Fruit fly (Drosophila melanogaster) whole organism, embryonic: ENCODE data around the gene Mtr3.

Experiments
- Asciz ChIP-seq: fragments of 200-800 bp; sonication (Bioruptor generic); optimal IDR thresholded peaks from 2 replicates; lab custom pipeline; 2017; ENCODE audit warnings: missing biosample characterization, mild to moderate bottlenecking, missing genetic modification characterization, missing genetic modification reagents
- CG10147 ChIP-seq: fragments of 200-800 bp; sonication (Bioruptor generic); optimal IDR thresholded peaks from 2 replicates; lab custom pipeline; 2019; ENCODE audit warnings: missing biosample characterization, mild to moderate bottlenecking, missing genetic modification characterization, moderate library complexity
- CG10321 ChIP-seq: fragments of 200-800 bp; sonication (Bioruptor generic); IDR thresholded peaks from 2 replicates; pipeline ENCODE4 v1.3.6; 2022; ENCODE audit warnings: missing biosample characterization, missing genetic modification characterization
- CG10431 ChIP-seq: fragments of 200-800 bp; sonication (Bioruptor generic); optimal IDR thresholded peaks from 3 replicates; lab custom pipeline; 2018; ENCODE audit warnings: missing biosample characterization, mild to moderate bottlenecking, missing genetic modification characterization
- CG11247 ChIP-seq: fragments of 200-800 bp; sonication (Bioruptor generic); IDR thresholded peaks from 2 replicates; pipeline ENCODE4 v1.3.6; 2022; ENCODE audit warnings: missing biosample characterization, missing genetic modification characterization
- CG11504 ChIP-seq: fragments of 200-800 bp; sonication (Bioruptor generic); optimal IDR thresholded peaks from 3 replicates; lab custom pipeline; 2019; ENCODE audit warnings: missing biosample characterization, mild to moderate bottlenecking, missing genetic modification characterization, moderate library complexity
- CG14050 ChIP-seq: fragments of 200-800 bp; sonication (Bioruptor generic); IDR thresholded peaks from 3 replicates; pipeline ENCODE4 v1.3.6; 2022; ENCODE audit warnings: missing biosample characterization, missing genetic modification characterization
- CG15696 ChIP-seq: fragments of 200-800 bp; sonication (Bioruptor generic); optimal IDR thresholded peaks from 2 replicates; lab custom pipeline; 2019; ENCODE audit warnings: missing biosample characterization, mild to moderate bottlenecking, missing genetic modification characterization, moderate library complexity
- CG17328 ChIP-seq: fragments of 200-800 bp; sonication (Bioruptor generic); IDR thresholded peaks from 2 replicates; pipeline ENCODE4 v1.3.6; 2022; ENCODE audit warnings: missing biosample characterization, missing genetic modification characterization
- CG17829 ChIP-seq: fragments of 200-800 bp; optimal IDR thresholded peaks from 2 replicates; lab custom pipeline; 2019; ENCODE audit warnings: missing biosample characterization, mild to moderate bottlenecking, missing genetic modification characterization, moderate library complexity
- CG1832 ChIP-seq: fragments of 200-800 bp; sonication (Bioruptor generic); optimal IDR thresholded peaks from 2 replicates; lab custom pipeline; 2017; ENCODE audit warnings: missing biosample characterization, mild to moderate bottlenecking, missing genetic modification characterization, inconsistent platforms
- CG18764 ChIP-seq: fragments of 200-800 bp; sonication (Bioruptor generic); optimal IDR thresholded peaks from 3 replicates; lab custom pipeline; 2016; ENCODE audit warnings: missing biosample characterization, missing genetic modification characterization
- CG2116 ChIP-seq: fragments of 200-800 bp; sonication (Bioruptor generic); optimal IDR thresholded peaks from 3 replicates; lab custom pipeline; 2018; ENCODE audit warnings: missing biosample characterization, mild to moderate bottlenecking, missing genetic modification characterization
- CG2129 ChIP-seq: fragments of 200-800 bp; sonication (Bioruptor generic); IDR thresholded peaks from 2 replicates; pipeline ENCODE4 v1.3.6; 2022; ENCODE audit warnings: missing biosample characterization, missing genetic modification characterization; ENCODE audit not compliant: partially characterized antibody
- CG30431 ChIP-seq: fragments of 200-800 bp; sonication (Bioruptor generic); optimal IDR thresholded peaks from 2 replicates; lab custom pipeline; 2017; ENCODE audit warnings: missing biosample characterization, missing genetic modification characterization
- CG31441 ChIP-seq: fragments of 200-800 bp; sonication (Bioruptor generic); IDR thresholded peaks from 2 replicates; pipeline ENCODE4 v1.3.6; 2022; ENCODE audit warnings: missing biosample characterization, missing genetic modification characterization
- CG42726 ChIP-seq: fragments of 200-800 bp; sonication (Bioruptor generic); IDR thresholded peaks from 2 replicates; pipeline ENCODE4 v1.3.6; 2022; ENCODE audit warnings: missing biosample characterization, missing genetic modification characterization; ENCODE audit not compliant: partially characterized antibody
- CG4424 ChIP-seq: fragments of 200-800 bp; sonication (Bioruptor generic); optimal IDR thresholded peaks from 3 replicates; lab custom pipeline; 2016; ENCODE audit warnings: missing biosample characterization, missing genetic modification characterization
- CG6175 ChIP-seq: fragments of 200-800 bp; sonication (Bioruptor generic); IDR thresholded peaks from 3 replicates; pipeline ENCODE4 v1.3.6; 2022; ENCODE audit warnings: missing biosample characterization, missing genetic modification characterization
- CG7372 ChIP-seq: fragments of 200-800 bp; sonication (Bioruptor generic); IDR thresholded peaks from 2 replicates; pipeline ENCODE4 v1.3.6; 2022; ENCODE audit warnings: missing biosample characterization, missing genetic modification characterization
- CG9437 ChIP-seq: fragments of 200-800 bp; sonication (Bioruptor generic); optimal IDR thresholded peaks from 2 replicates; lab custom pipeline; 2018; ENCODE audit warnings: missing biosample characterization, mild to moderate bottlenecking, missing genetic modification characterization
- CG9876 ChIP-seq: fragments of 200-800 bp; sonication (Bioruptor generic); optimal IDR thresholded peaks from 2 replicates; lab custom pipeline; 2016; ENCODE audit warnings: missing biosample characterization, missing genetic modification characterization
- CTCF ChIP-seq: fragments of 200-800 bp; sonication (Bioruptor generic); optimal IDR thresholded peaks from 2 replicates; lab custom pipeline; 2017; ENCODE audit warnings: missing biosample characterization, mild to moderate bottlenecking, missing genetic modification characterization, moderate library complexity
- D ChIP-seq, 2 experiments: fragments of 200-800 bp in 1 of 2; fragments of >200 bp in 1 of 2; sonication (Bioruptor generic) in 1 of 2; optimal IDR thresholded peaks; 2 replicates in 1 of 2; 3 replicates in 1 of 2; lab custom pipeline; 2017; ENCODE audit warnings: mild to moderate bottlenecking in 1 of 2, missing biosample characterization in 1 of 2, missing genetic modification characterization in 1 of 2, missing genetic modification reagents in 1 of 2
- Dll ChIP-seq: fragments of 200-800 bp; sonication (Bioruptor generic); IDR thresholded peaks from 4 replicates; pipeline ENCODE4 v1.3.6; 2022; ENCODE audit warnings: missing biosample characterization, missing genetic modification characterization; ENCODE audit not compliant: partially characterized antibody
- Elba2 ChIP-seq: fragments of 200-800 bp; sonication (Bioruptor generic); optimal IDR thresholded peaks from 3 replicates; lab custom pipeline; 2016; ENCODE audit warnings: missing biosample characterization, missing genetic modification characterization
- Fer2 ChIP-seq: fragments of 200-800 bp; sonication (Bioruptor generic); optimal IDR thresholded peaks from 2 replicates; lab custom pipeline; 2018; ENCODE audit warnings: missing biosample characterization, mild to moderate bottlenecking, missing genetic modification characterization, moderate library complexity
- Kr ChIP-seq: fragments of 200-800 bp; sonication (Bioruptor generic); optimal IDR thresholded peaks from 2 replicates; lab custom pipeline; 2017; ENCODE audit warnings: missing biosample characterization, mild to moderate bottlenecking, missing genetic modification characterization
- Max ChIP-seq: fragments of 200-800 bp; sonication (Bioruptor generic); optimal IDR thresholded peaks from 2 replicates; lab custom pipeline; 2016; ENCODE audit warnings: missing biosample characterization, mild to moderate bottlenecking, missing genetic modification characterization
- Mes4 ChIP-seq: fragments of 200-800 bp; sonication (Bioruptor generic); optimal IDR thresholded peaks from 2 replicates; lab custom pipeline; 2016; ENCODE audit warnings: missing biosample characterization, missing genetic modification characterization
- Ravus ChIP-seq: fragments of 200-800 bp; sonication (Bioruptor generic); IDR thresholded peaks from 2 replicates; pipeline ENCODE4 v1.3.6; 2022; ENCODE audit warnings: missing biosample characterization, missing genetic modification characterization
- Sin3A ChIP-seq: fragments of >200 bp; optimal IDR thresholded peaks from 2 replicates; lab custom pipeline; 2018
- Usf ChIP-seq: fragments of 200-800 bp; sonication (Bioruptor generic); optimal IDR thresholded peaks from 2 replicates; lab custom pipeline; 2017; ENCODE audit warnings: missing genotype, missing biosample characterization, missing genetic modification characterization
- al ChIP-seq: fragments of 200-800 bp; sonication (Bioruptor generic); IDR thresholded peaks from 2 replicates; pipeline ENCODE4 v1.3.6; 2022; ENCODE audit warnings: missing biosample characterization, missing genetic modification characterization
- bsh ChIP-seq, 2 experiments: fragments of 200-800 bp; sonication (Bioruptor generic); optimal IDR thresholded peaks; 2 replicates each; lab custom pipeline; 2017 to 2018; ENCODE audit warnings: mild to moderate bottlenecking in 2 of 2, missing biosample characterization in 2 of 2, missing genetic modification characterization in 2 of 2, moderate library complexity in 1 of 2
- cato ChIP-seq: fragments of 200-800 bp; sonication (Bioruptor generic); optimal IDR thresholded peaks from 2 replicates; lab custom pipeline; 2016; ENCODE audit warnings: missing biosample characterization, missing genetic modification characterization, borderline replicate concordance
- dati ChIP-seq: fragments of 200-800 bp; sonication (Bioruptor generic); IDR thresholded peaks from 2 replicates; pipeline ENCODE4 v1.3.6; 2022; ENCODE audit warnings: missing biosample characterization, missing genetic modification characterization
- gem ChIP-seq: fragments of 200-800 bp; sonication (Bioruptor generic); optimal IDR thresholded peaks from 2 replicates; lab custom pipeline; 2019; ENCODE audit warnings: missing biosample characterization, mild to moderate bottlenecking, missing genetic modification characterization, moderate library complexity
- grn ChIP-seq: fragments of 200-800 bp; sonication (Bioruptor generic); optimal IDR thresholded peaks from 3 replicates; lab custom pipeline; 2017; ENCODE audit warnings: missing biosample characterization, missing genetic modification characterization
- insv ChIP-seq, 2 experiments: fragments of 200-800 bp; sonication (Bioruptor generic); optimal IDR thresholded peaks; 3 replicates each; lab custom pipeline; 2016 to 2018; ENCODE audit warnings: missing biosample characterization in 2 of 2, missing genetic modification characterization in 2 of 2
- kay ChIP-seq: fragments of 200-800 bp; sonication (Bioruptor generic); optimal IDR thresholded peaks from 2 replicates; lab custom pipeline; 2016; ENCODE audit warnings: missing biosample characterization, missing genetic modification characterization
- org-1 ChIP-seq: fragments of 200-800 bp; sonication (Bioruptor generic); optimal IDR thresholded peaks from 2 replicates; lab custom pipeline; 2017; ENCODE audit warnings: missing biosample characterization, missing genetic modification characterization
- peb ChIP-seq: fragments of 200-800 bp; sonication (Bioruptor generic); IDR thresholded peaks from 2 replicates; pipeline ENCODE4 v1.3.6; 2022; ENCODE audit warnings: missing biosample characterization, missing genetic modification characterization
- row ChIP-seq: fragments of 200-800 bp; sonication (Bioruptor generic); IDR thresholded peaks from 3 replicates; pipeline ENCODE4 v1.3.6; 2022; ENCODE audit warnings: missing biosample characterization, missing genetic modification characterization
- sens ChIP-seq: fragments of 200-800 bp; sonication (Bioruptor generic); peaks from one replicate; lab custom pipeline; 2016; ENCODE audit warnings: missing biosample characterization, missing genetic modification characterization
- sima ChIP-seq: fragments of 200-800 bp; sonication (Bioruptor generic); optimal IDR thresholded peaks from 2 replicates; lab custom pipeline; 2016; ENCODE audit warnings: missing biosample characterization, missing genetic modification characterization
- sisA ChIP-seq: fragments of 200-800 bp; sonication (Bioruptor generic); IDR thresholded peaks from 2 replicates; pipeline ENCODE4 v1.3.6; 2022; ENCODE audit warnings: missing biosample characterization, missing genetic modification characterization
- sob ChIP-seq: fragments of 200-800 bp; sonication (Bioruptor generic); IDR thresholded peaks from 2 replicates; pipeline ENCODE4 v1.3.6; 2022; ENCODE audit warnings: missing biosample characterization, missing genetic modification characterization
- sqz ChIP-seq: fragments of 200-800 bp; sonication (Bioruptor generic); optimal IDR thresholded peaks from 3 replicates; lab custom pipeline; 2018; ENCODE audit warnings: missing biosample characterization, mild to moderate bottlenecking, missing genetic modification characterization
- usp ChIP-seq: fragments of >200 bp; optimal IDR thresholded peaks from 2 replicates; lab custom pipeline; 2017; ENCODE audit warnings: missing biosample characterization, missing genetic modification characterization
- wek ChIP-seq: fragments of 200-800 bp; sonication (Bioruptor generic); optimal IDR thresholded peaks from 3 replicates; lab custom pipeline; 2018; ENCODE audit warnings: missing biosample characterization, mild to moderate bottlenecking, missing genetic modification characterization, moderate library complexity

Mtr3 gene

DNA sequence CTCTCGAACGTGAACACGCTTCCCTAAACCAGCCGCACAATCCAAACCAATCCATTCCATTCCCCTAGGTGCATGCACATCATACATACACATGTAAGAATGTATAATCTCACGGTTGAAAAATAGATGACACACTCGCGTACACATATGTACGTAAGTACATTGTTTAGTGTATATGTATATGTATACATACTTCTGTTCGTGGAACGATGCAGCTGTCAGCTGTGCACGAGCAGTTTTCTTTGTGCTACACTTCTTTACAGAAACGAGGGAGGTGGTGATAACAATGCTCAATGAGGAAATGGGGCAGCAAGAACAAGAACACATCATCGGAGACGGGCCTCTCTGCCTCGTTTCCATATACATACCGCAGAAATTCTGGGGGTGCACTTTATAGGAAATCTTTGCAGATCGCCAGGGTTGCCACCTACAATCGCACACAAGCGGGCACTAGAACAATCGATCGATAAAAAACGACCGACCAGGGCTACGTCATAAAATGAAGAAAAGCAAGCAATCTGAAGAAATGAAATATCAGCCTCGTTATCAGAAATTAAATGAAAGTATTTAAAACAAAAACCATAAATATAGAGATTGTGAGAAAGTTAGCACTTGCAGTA, 14.1 kb downstream of the Mtr3 start (continued):
- TF ChIP-seq wek (GFP tag; lab: Kevin White, UChicago) (peak; percentile 30), CG10147 (GFP tag; lab: Kevin White, UChicago) (no peak), CG2116 (GFP tag; lab: Kevin White, UChicago) (peak; percentile 22), CG6175 (GFP tag; lab: Robert Waterston, UW) (no peak), dati (no peak), kay (GFP tag; lab: Kevin White, UChicago) (no peak), CG11247 (GFP tag; lab: Robert Waterston, UW) (no peak), sens (GFP tag; lab: Kevin White, UChicago) (peak; percentile 91), usp (GFP tag; lab: Kevin White, UChicago) (no peak), bsh (GFP tag; optimal IDR thresholded peaks at IDR 0.05; lab: Kevin White, UChicago) (no peak), CG2129 (GFP tag; lab: Robert Waterston, UW) (no peak), al (GFP tag; lab: Robert Waterston, UW) (no peak), sima (GFP tag; lab: Kevin White, UChicago) (no peak), row (GFP tag; lab: Robert Waterston, UW) (0 out of 3 replicates have a peak, but pooled peaks have one; percentile 7), CG18764 (GFP tag; lab: Kevin White, UChicago) (no peak), sqz (GFP tag; lab: Kevin White, UChicago) (no peak), CG30431 (no peak), grn (no peak), peb (GFP tag; lab: Robert Waterston, UW) (no peak), CG9876 (GFP tag; lab: Kevin White, UChicago) (no peak), CTCF (GFP tag; lab: Kevin White, UChicago) (no peak), CG10321 (GFP tag; lab: Robert Waterston, UW) (no peak), CG9437 (GFP tag; lab: Kevin White, UChicago) (no peak), CG4424 (GFP tag; lab: Kevin White, UChicago) (peak; percentile 13), Elba2 (GFP tag; lab: Kevin White, UChicago) (no peak), CG10431 (no peak), sob (GFP tag; lab: Robert Waterston, UW) (no peak), CG17829 (tag; lab: Kevin White, UChicago) (no peak), gem (tag; lab: Kevin White, UChicago) (peak; percentile 13), Ravus (GFP tag; lab: Robert Waterston, UW) (no peak), D (optimal IDR thresholded peaks at IDR 0.05; lab: Kevin White, UChicago) (peak; percentile 89), D (GFP tag; optimal IDR thresholded peaks at IDR 0.05; lab: Kevin White, UChicago) (no peak), CG11504 (tag; lab: Kevin White, UChicago) (no peak), CG42726 (GFP tag; lab: Robert Waterston, UW) (no peak), CG17328 (GFP tag; lab: Robert Waterston, UW) (0 out of 2 replicates have a peak, but pooled peaks have one; percentile 23), cato (GFP tag; lab: Kevin White, UChicago) (no peak), CG1832 (no peak), Mes4 (GFP tag; lab: Kevin White, UChicago) (no peak), Usf (GFP tag; lab: Kevin White, UChicago) (no peak), org-1 (GFP tag; lab: Kevin White, UChicago) (no peak), Sin3A (lab: Kevin White, UChicago) (no peak), Asciz (no peak), Max (GFP tag; lab: Kevin White, UChicago) (no peak), sisA (no peak), CG31441 (GFP tag; lab: Robert Waterston, UW) (no peak), CG15696 (no peak), Dll (0 out of 4 replicates have a peak, but pooled peaks have one; percentile 35), Fer2 (tag; lab: Kevin White, UChicago) (no peak), CG7372 (GFP tag; lab: Robert Waterston, UW) (no peak), Kr (GFP tag; lab: Kevin White, UChicago) (peak; percentile 48), CG14050 (GFP tag; lab: Robert Waterston, UW) (no peak), insv (GFP tag; optimal IDR thresholded peaks at IDR 0.05; lab: Kevin White, UChicago) (no peak)
